Worm (Caenorhabditis elegans): ENCODE results near the gene cutl-23.

- TF ChIP-seq ztf-23 (GFP tag; IDR thresholded peaks at IDR 0.05) (0 out of 2 replicates have a peak, but pooled peaks have one; percentile 27), T22C8.4 (GFP tag; IDR thresholded peaks at IDR 0.05) (no peak), ref-1 (GFP tag; conservative IDR thresholded peaks at IDR 0.05) (no peak), flt-1 (GFP tag; IDR thresholded peaks at IDR 0.05) (no peak), klf-2 (GFP tag; conservative IDR thresholded peaks at IDR 0.05) (no peak), med-1 (GFP tag; optimal IDR thresholded peaks at IDR 0.05; ENCODE audit: insufficient read depth) (no peak), cog-1 (tag; optimal IDR thresholded peaks at IDR 0.05) (no peak), ztf-29 (GFP tag; IDR thresholded peaks at IDR 0.05) (no peak), tab-1 (GFP tag; IDR thresholded peaks at IDR 0.05) (no peak)
These were observed 15.4 kb downstream of the cutl-23 start, which contains the start of gene Y37B11A.3 for ce11 chrIII:5785273-5785929.

All from whole organism, midembryonic.